Worm (Caenorhabditis elegans) whole organism, mixed stage, embryonic: ENCODE data around the gene cox-15.

ENCODE experiments used
- ceh-39 ChIP-seq: fragments of 150-350 bp; optimal IDR thresholded peaks from 2 replicates; lab custom pipeline; 2014; ENCODE audit warnings: missing biosample characterization, missing genetic modification characterization
- ces-1 ChIP-seq: fragments of 150-350 bp; optimal IDR thresholded peaks from 2 replicates; lab custom pipeline; 2014; ENCODE audit warnings: missing biosample characterization, missing genetic modification reagents, missing genetic modification characterization
- cnd-1 ChIP-seq: fragments of 200-800 bp; sonication (Bioruptor generic); optimal IDR thresholded peaks from 2 replicates; lab custom pipeline; 2018; ENCODE audit warnings: mild to moderate bottlenecking, missing genetic modification characterization, missing compliant biosample characterization
- drap-1 ChIP-seq: fragments of 200-800 bp; sonication (Bioruptor generic); optimal IDR thresholded peaks from 3 replicates; lab custom pipeline; 2018; ENCODE audit warnings: mild to moderate bottlenecking, missing genetic modification characterization, missing compliant biosample characterization
- ham-2 ChIP-seq: fragments of 200-800 bp; sonication (Bioruptor generic); optimal IDR thresholded peaks from 2 replicates; lab custom pipeline; 2018; ENCODE audit warnings: mild to moderate bottlenecking, missing genetic modification characterization, missing compliant biosample characterization
- hlh-1 ChIP-seq: fragments of 150-350 bp; optimal IDR thresholded peaks from 2 replicates; lab custom pipeline; 2014; ENCODE audit warnings: missing biosample characterization, missing genetic modification reagents, missing genetic modification characterization
- lin-32 ChIP-seq: fragments of 200-800 bp; sonication (Bioruptor generic); optimal IDR thresholded peaks from 2 replicates; lab custom pipeline; 2018; ENCODE audit warnings: mild to moderate bottlenecking, missing genetic modification characterization, missing compliant biosample characterization
- lsy-2 ChIP-seq: fragments of 150-350 bp; optimal IDR thresholded peaks from 2 replicates; lab custom pipeline; 2014; ENCODE audit warnings: missing biosample characterization, missing genetic modification characterization
- mep-1 ChIP-seq: fragments of 150-350 bp; optimal IDR thresholded peaks from 2 replicates; lab custom pipeline; 2017; ENCODE audit warnings: missing biosample characterization, missing genetic modification reagents, missing genetic modification characterization, inconsistent platforms
- mls-2 ChIP-seq: sonication (generic microtip); optimal IDR thresholded peaks from 2 replicates; lab custom pipeline; 2016; ENCODE audit warnings: mild to moderate bottlenecking, missing genetic modification characterization, moderate library complexity, missing compliant biosample characterization
- nhr-28 ChIP-seq: fragments of 150-350 bp; optimal IDR thresholded peaks from 2 replicates; lab custom pipeline; 2014; ENCODE audit warnings: missing biosample characterization, missing genetic modification characterization
- unc-120 ChIP-seq: sonication (generic microtip); optimal IDR thresholded peaks from 2 replicates; lab custom pipeline; 2017; ENCODE audit warnings: missing genetic modification characterization, missing compliant biosample characterization; ENCODE audit not compliant: poor library complexity, severe bottlenecking
- unc-39 ChIP-seq: fragments of 150-350 bp; optimal IDR thresholded peaks from 2 replicates; lab custom pipeline; 2014; ENCODE audit warnings: missing biosample characterization, missing genetic modification characterization
- zip-8 ChIP-seq: fragments of 150-350 bp; optimal IDR thresholded peaks from 2 replicates; lab custom pipeline; 2014; ENCODE audit warnings: missing biosample characterization, missing genetic modification characterization

cox-15 gene

DNA sequence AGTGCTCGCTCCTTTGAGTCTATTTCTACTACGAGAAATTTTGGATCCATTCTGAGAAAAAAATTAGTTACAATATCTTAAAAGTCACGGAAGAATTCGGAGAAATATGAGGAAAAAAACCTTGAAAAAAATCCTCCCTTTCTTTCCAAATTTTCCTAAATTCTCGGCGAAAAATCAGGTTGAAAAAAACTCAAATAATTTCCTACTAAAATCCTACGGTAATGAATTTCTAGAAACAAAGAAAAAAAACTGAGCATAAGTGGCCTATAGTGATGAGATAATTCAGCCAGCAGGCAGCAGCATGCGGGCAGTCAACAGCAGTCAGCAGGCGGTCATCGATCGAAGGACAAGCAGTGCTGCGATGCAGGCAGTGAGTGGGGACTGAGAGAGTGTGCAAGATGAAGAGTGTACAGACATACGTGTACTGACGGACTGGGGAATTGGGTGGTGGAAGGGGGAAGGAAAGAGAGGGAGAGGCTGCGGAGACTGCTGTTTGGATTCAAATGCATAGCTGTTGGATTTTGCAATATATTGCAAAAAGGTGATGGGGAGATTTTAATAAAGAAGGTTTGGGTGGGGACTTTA is 49.9 kb downstream of the cox-15 start, which contains the start of gene lir-3:
Gene lir-3 (minus strand): TSS at position 51 of the 585 bp plus-strand sequence.
- TF ChIP-seq unc-39 (tag; lab: Kevin White, UChicago) (no peak), hlh-1 (tag; lab: Kevin White, UChicago) (peak; percentile 48), lin-32 (GFP tag; lab: Kevin White, UChicago) (peak; percentile 34), mls-2 (tag; lab: Kevin White, UChicago) (peak; percentile 21), mep-1 (tag; lab: Kevin White, UChicago) (peak; percentile 0), nhr-28 (tag; lab: Kevin White, UChicago) (no peak), lsy-2 (tag; lab: Kevin White, UChicago) (no peak), ces-1 (peak; percentile 15), ham-2 (peak; percentile 48), unc-120 (tag; lab: Kevin White, UChicago) (peak; percentile 11), ceh-39 (tag; lab: Kevin White, UChicago) (no peak), zip-8 (no peak), drap-1 (peak; percentile 21), cnd-1 (tag; lab: Kevin White, UChicago) (peak; percentile 19)
- TF ChIP-seq, all 35 proteins: peak for 9
